Worm (Caenorhabditis elegans): Measurements from ENCODE around the gene clec-182.

DNA sequence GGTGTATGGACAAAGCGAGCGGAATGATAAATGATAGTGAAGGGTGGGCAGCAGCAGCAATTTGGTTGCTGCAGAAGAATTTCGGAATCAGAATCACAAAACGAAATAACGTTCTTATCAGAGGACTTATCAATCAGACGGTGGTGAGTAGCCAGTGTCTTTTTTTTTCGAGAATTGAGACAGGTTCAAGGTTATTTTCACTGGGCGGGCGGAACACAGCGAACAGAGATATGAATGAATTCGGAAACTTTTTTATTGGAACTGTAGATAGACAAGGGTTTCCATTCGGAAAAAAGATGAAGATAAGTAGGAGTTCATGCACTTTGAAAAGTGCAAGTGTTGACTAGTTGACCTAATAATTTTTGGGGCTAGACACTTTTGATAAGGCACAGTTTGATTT is 4.9 kb downstream of the clec-182 start:
- TF ChIP-seq ztf-29 (GFP tag; IDR thresholded peaks at IDR 0.05) (no peak), T22C8.4 (GFP tag; IDR thresholded peaks at IDR 0.05) (no peak), flt-1 (GFP tag; IDR thresholded peaks at IDR 0.05) (no peak), tab-1 (GFP tag; IDR thresholded peaks at IDR 0.05) (no peak), ref-1 (GFP tag; conservative IDR thresholded peaks at IDR 0.05) (no peak)
